Worm (Caenorhabditis elegans) whole organism, young adult: Measurements from ENCODE around the gene cdc-73.

ENCODE experiments used
- B0035.1 ChIP-seq: sonication (generic microtip); optimal IDR thresholded peaks from 2 replicates; lab custom pipeline; 2016; ENCODE audit warnings: missing genetic modification characterization, mild to moderate bottlenecking, missing compliant biosample characterization, missing genotype, missing genetic modification reagents
- D2030.7 ChIP-seq: fragments of 200-800 bp; sonication (Bioruptor generic); IDR thresholded peaks from 2 replicates; pipeline ENCODE4 v1.3.6; 2022; ENCODE audit warnings: missing genetic modification reagents, missing genetic modification characterization, missing compliant biosample characterization
- F22D6.2 ChIP-seq: sonication (generic microtip); optimal IDR thresholded peaks from 2 replicates; lab custom pipeline; 2016; ENCODE audit warnings: mild to moderate bottlenecking, missing genetic modification characterization, missing compliant biosample characterization
- F23B12.7 ChIP-seq: sonication (generic microtip); optimal IDR thresholded peaks from 2 replicates; lab custom pipeline; 2017; ENCODE audit warnings: missing genetic modification characterization, mild to moderate bottlenecking, missing compliant biosample characterization, antibody characterized with exemption, moderate library complexity; ENCODE audit not compliant: insufficient read depth
- F37B4.10 ChIP-seq: fragments of 200-800 bp; sonication (Bioruptor generic); IDR thresholded peaks from 2 replicates; pipeline ENCODE4 v1.3.6; 2022; ENCODE audit warnings: missing genetic modification characterization, missing compliant biosample characterization
- K11D2.4 ChIP-seq: fragments of 200-800 bp; sonication (Bioruptor generic); IDR thresholded peaks from 2 replicates; pipeline ENCODE4 v1.3.6; 2022; ENCODE audit warnings: missing genetic modification reagents, missing genetic modification characterization, missing compliant biosample characterization
- T07F8.4 ChIP-seq: sonication (generic microtip); optimal IDR thresholded peaks from 2 replicates; lab custom pipeline; 2016; ENCODE audit warnings: mild to moderate bottlenecking, missing genetic modification characterization, moderate library complexity, missing compliant biosample characterization
- T26A5.8 ChIP-seq: sonication (generic microtip); optimal IDR thresholded peaks from 2 replicates; lab custom pipeline; 2016; ENCODE audit warnings: missing genetic modification characterization, missing compliant biosample characterization
- Y56A3A.18 ChIP-seq: fragments of 200-800 bp; sonication (Bioruptor generic); IDR thresholded peaks from 2 replicates; pipeline ENCODE4 v1.3.6; 2022; ENCODE audit warnings: missing genetic modification reagents, missing genetic modification characterization, missing compliant biosample characterization
- Y79H2A.3 ChIP-seq: fragments of 200-800 bp; sonication (Bioruptor generic); conservative IDR thresholded peaks from 2 replicates; pipeline ENCODE4 v1.3.6; 2022; ENCODE audit warnings: missing genetic modification reagents, missing genetic modification characterization, missing compliant biosample characterization
- Y95B8A.8 ChIP-seq: fragments of 200-800 bp; sonication (Bioruptor generic); IDR thresholded peaks from 2 replicates; pipeline ENCODE4 v1.3.6; 2022; ENCODE audit warnings: missing genetic modification reagents, missing genetic modification characterization, missing compliant biosample characterization
- ZK185.1 ChIP-seq: sonication (generic microtip); optimal IDR thresholded peaks from 2 replicates; lab custom pipeline; 2016; ENCODE audit warnings: mild to moderate bottlenecking, missing genetic modification characterization, missing compliant biosample characterization; ENCODE audit not compliant: poor library complexity, severe bottlenecking
- ama-1 ChIP-seq, 3 experiments: fragments of 150-350 bp in 1 of 3; sonication (generic microtip) in 2 of 3; optimal IDR thresholded peaks; 2 replicates each; lab custom pipeline; 2014 to 2018; ENCODE audit warnings: missing biosample characterization in 2 of 3, missing genetic modification characterization in 2 of 3, missing genetic modification reagents in 2 of 3
- attf-3 ChIP-seq: fragments of 200-800 bp; sonication (Bioruptor generic); conservative IDR thresholded peaks from 2 replicates; pipeline ENCODE4 v1.3.6; 2022; ENCODE audit warnings: missing genetic modification reagents, missing genetic modification characterization, missing compliant biosample characterization
- attf-5 ChIP-seq: fragments of 200-800 bp; sonication (Bioruptor generic); optimal IDR thresholded peaks from 2 replicates; lab custom pipeline; 2018; ENCODE audit warnings: mild to moderate bottlenecking, missing genetic modification characterization, missing compliant biosample characterization
- ceh-100 ChIP-seq: fragments of 200-800 bp; sonication (Bioruptor generic); IDR thresholded peaks from 2 replicates; pipeline ENCODE4 v1.3.6; 2022; ENCODE audit warnings: missing genetic modification reagents, missing genetic modification characterization, missing compliant biosample characterization
- chd-7 ChIP-seq: sonication (generic microtip); optimal IDR thresholded peaks from 2 replicates; lab custom pipeline; 2016; ENCODE audit warnings: mild to moderate bottlenecking, missing genetic modification characterization, moderate library complexity, missing compliant biosample characterization
- dox-1 ChIP-seq: fragments of 200-800 bp; sonication (Bioruptor generic); IDR thresholded peaks from 2 replicates; pipeline ENCODE4 v1.3.6; 2022; ENCODE audit warnings: missing genetic modification reagents, missing genetic modification characterization, missing compliant biosample characterization
- egrh-3 ChIP-seq: fragments of 200-800 bp; sonication (Bioruptor generic); IDR thresholded peaks from 2 replicates; pipeline ENCODE4 v1.3.6; 2022; ENCODE audit warnings: missing genetic modification reagents, missing genetic modification characterization, missing compliant biosample characterization
- ekl-4 ChIP-seq: fragments of 200-800 bp; sonication (Bioruptor generic); IDR thresholded peaks from 2 replicates; pipeline ENCODE4 v1.3.6; 2022; ENCODE audit warnings: missing genetic modification reagents, missing genetic modification characterization, missing compliant biosample characterization
- gei-17 ChIP-seq: fragments of 200-800 bp; sonication (Bioruptor generic); optimal IDR thresholded peaks from 2 replicates; lab custom pipeline; 2018; ENCODE audit warnings: mild to moderate bottlenecking, missing genetic modification characterization, missing compliant biosample characterization
- him-1 ChIP-seq: sonication (generic microtip); optimal IDR thresholded peaks from 2 replicates; lab custom pipeline; 2016; ENCODE audit warnings: missing genotype, missing genetic modification reagents, missing genetic modification characterization, missing compliant biosample characterization
- hlh-26 ChIP-seq: fragments of 200-800 bp; sonication (Bioruptor generic); conservative IDR thresholded peaks from 2 replicates; pipeline ENCODE4 v1.3.6; 2022; ENCODE audit warnings: missing genetic modification reagents, missing genetic modification characterization, missing compliant biosample characterization
- hmg-1.2 ChIP-seq: fragments of 200-800 bp; sonication (Bioruptor generic); IDR thresholded peaks from 2 replicates; pipeline ENCODE4 v1.3.6; 2022; ENCODE audit warnings: missing genetic modification reagents, missing genetic modification characterization, missing compliant biosample characterization
- hsf-1 ChIP-seq: fragments of 200-800 bp; sonication (Bioruptor generic); IDR thresholded peaks from 2 replicates; pipeline ENCODE4 v1.3.6; 2022; ENCODE audit warnings: missing genetic modification reagents, missing genetic modification characterization, missing compliant biosample characterization
- lag-1 ChIP-seq: fragments of 200-800 bp; sonication (Bioruptor generic); IDR thresholded peaks from 2 replicates; pipeline ENCODE4 v1.3.6; 2022; ENCODE audit warnings: missing genetic modification reagents, missing genetic modification characterization, missing compliant biosample characterization
- let-526 ChIP-seq: fragments of 200-800 bp; sonication (Bioruptor generic); IDR thresholded peaks from 2 replicates; pipeline ENCODE4 v1.3.6; 2022; ENCODE audit warnings: missing genetic modification reagents, missing genetic modification characterization, missing compliant biosample characterization
- let-607 ChIP-seq, 2 experiments: fragments of 200-800 bp in 1 of 2; sonication (Bioruptor generic) in 1 of 2; sonication (generic microtip) in 1 of 2; optimal IDR thresholded peaks; 2 replicates each; lab custom pipeline; 2016 to 2018; ENCODE audit warnings: mild to moderate bottlenecking in 2 of 2, missing compliant biosample characterization in 2 of 2, missing genetic modification characterization in 2 of 2, moderate library complexity in 2 of 2, missing genotype in 1 of 2
- lin-35 ChIP-seq, 3 experiments: fragments of 150-350 bp in 2 of 3; sonication (generic microtip) in 1 of 3; optimal IDR thresholded peaks; 2 replicates each; lab custom pipeline; 2014 to 2018; ENCODE audit warnings: missing biosample characterization in 3 of 3, missing genetic modification characterization in 3 of 3, missing genetic modification reagents in 3 of 3
- lin-54 ChIP-seq: fragments of 200-800 bp; sonication (Bioruptor generic); optimal IDR thresholded peaks from 2 replicates; lab custom pipeline; 2018; ENCODE audit warnings: mild to moderate bottlenecking, missing genetic modification characterization, missing compliant biosample characterization
- lir-1 ChIP-seq: fragments of 200-800 bp; sonication (Bioruptor generic); conservative IDR thresholded peaks from 2 replicates; pipeline ENCODE4 v1.3.6; 2022; ENCODE audit warnings: missing genetic modification reagents, missing genetic modification characterization, missing compliant biosample characterization
- madf-3 ChIP-seq: fragments of 200-800 bp; sonication (Bioruptor generic); IDR thresholded peaks from 2 replicates; pipeline ENCODE4 v1.3.6; 2022; ENCODE audit warnings: missing genetic modification reagents, missing genetic modification characterization, missing compliant biosample characterization
- madf-8 ChIP-seq: fragments of 200-800 bp; sonication (Bioruptor generic); conservative IDR thresholded peaks from 2 replicates; pipeline ENCODE4 v1.3.6; 2022; ENCODE audit warnings: missing genetic modification reagents, missing genetic modification characterization, missing compliant biosample characterization
- mcd-1 ChIP-seq: fragments of 200-800 bp; sonication (Bioruptor generic); IDR thresholded peaks from 2 replicates; pipeline ENCODE4 v1.3.6; 2022; ENCODE audit warnings: missing genetic modification reagents, missing genetic modification characterization, missing compliant biosample characterization
- mes-4 ChIP-seq: sonication (generic microtip); optimal IDR thresholded peaks from 2 replicates; lab custom pipeline; 2016; ENCODE audit warnings: missing genotype, missing genetic modification characterization, missing compliant biosample characterization
- nhr-27 ChIP-seq: fragments of 200-800 bp; sonication (Bioruptor generic); optimal IDR thresholded peaks from 2 replicates; lab custom pipeline; 2018; ENCODE audit warnings: mild to moderate bottlenecking, missing genetic modification characterization, moderate library complexity, missing compliant biosample characterization
- nhr-80 ChIP-seq: sonication (generic microtip); optimal IDR thresholded peaks from 2 replicates; lab custom pipeline; 2016; ENCODE audit warnings: missing genetic modification characterization, missing compliant biosample characterization
- sdz-38 ChIP-seq: sonication (generic microtip); optimal IDR thresholded peaks from 2 replicates; lab custom pipeline; 2016; ENCODE audit warnings: missing genotype, missing genetic modification characterization, missing compliant biosample characterization
- snpc-1.3 ChIP-seq: sonication (generic microtip); optimal IDR thresholded peaks from 2 replicates; lab custom pipeline; 2017; ENCODE audit warnings: missing genetic modification characterization, mild to moderate bottlenecking, missing compliant biosample characterization, antibody characterized with exemption, moderate library complexity, missing genotype, missing genetic modification reagents; ENCODE audit not compliant: insufficient read depth
- snpc-4 ChIP-seq, 5 experiments: fragments of 150-350 bp in 1 of 5; sonication (generic microtip) in 4 of 5; optimal IDR thresholded peaks; 2 replicates each; lab custom pipeline; 2014 to 2018; ENCODE audit warnings: missing genetic modification characterization in 5 of 5, missing biosample characterization in 3 of 5, antibody characterized with exemption in 2 of 5, mild to moderate bottlenecking in 2 of 5, missing compliant biosample characterization in 2 of 5, missing genotype in 2 of 5, moderate library complexity in 2 of 5, missing genetic modification reagents in 1 of 5
- somi-1 ChIP-seq: fragments of 200-800 bp; sonication (Bioruptor generic); optimal IDR thresholded peaks from 2 replicates; lab custom pipeline; 2018; ENCODE audit warnings: mild to moderate bottlenecking, missing genetic modification characterization, missing compliant biosample characterization
- xnd-1 ChIP-seq: sonication (generic microtip); optimal IDR thresholded peaks from 2 replicates; lab custom pipeline; 2016; ENCODE audit warnings: missing genotype, missing genetic modification reagents, missing genetic modification characterization, missing compliant biosample characterization
- zfh-2 ChIP-seq: fragments of 200-800 bp; sonication (Bioruptor generic); conservative IDR thresholded peaks from 2 replicates; pipeline ENCODE4 v1.3.6; 2022; ENCODE audit warnings: missing genetic modification reagents, missing genetic modification characterization, missing compliant biosample characterization
- ztf-3 ChIP-seq: fragments of 200-800 bp; sonication (Bioruptor generic); optimal IDR thresholded peaks from 2 replicates; lab custom pipeline; 2018; ENCODE audit warnings: mild to moderate bottlenecking, missing genetic modification characterization, missing compliant biosample characterization

Gene cdc-73

ce11 chrIV:4032350-4032749 is 10.0 kb upstream of the cdc-73 start:
- TF ChIP-seq let-526 (GFP tag; lab: Robert Waterston, UW) (no peak), D2030.7 (GFP tag; lab: Robert Waterston, UW) (no peak), F37B4.10 (no peak), him-1 (tag; lab: Kevin White, UChicago) (no peak), snpc-4 (GFP tag; optimal IDR thresholded peaks at IDR 0.05; lab: Kevin White, UChicago) (no peak), snpc-4 (tag; optimal IDR thresholded peaks at IDR 0.05; lab: Kevin White, UChicago) (no peak), ZK185.1 (no peak), B0035.1 (tag; lab: Kevin White, UChicago) (no peak), mes-4 (tag; lab: Kevin White, UChicago) (no peak), T07F8.4 (tag; lab: Kevin White, UChicago) (no peak), K11D2.4 (no peak), xnd-1 (tag; lab: Kevin White, UChicago) (no peak), hlh-26 (GFP tag; lab: Robert Waterston, UW) (no peak), Y56A3A.18 (no peak), lir-1 (no peak), sdz-38 (tag; lab: Kevin White, UChicago) (no peak), nhr-27 (no peak), lag-1 (no peak)

ce11 chrIV:4033490-4033889 is 8.9 kb upstream of the cdc-73 start:
- no peak for TF ChIP-seq F22D6.2 (tag; lab: Kevin White, UChicago)
- TF ChIP-seq nhr-80 (tag; lab: Kevin White, UChicago), result peak; percentile 37
- TF ChIP-seq, all 124 proteins: peak for 1

DNA sequence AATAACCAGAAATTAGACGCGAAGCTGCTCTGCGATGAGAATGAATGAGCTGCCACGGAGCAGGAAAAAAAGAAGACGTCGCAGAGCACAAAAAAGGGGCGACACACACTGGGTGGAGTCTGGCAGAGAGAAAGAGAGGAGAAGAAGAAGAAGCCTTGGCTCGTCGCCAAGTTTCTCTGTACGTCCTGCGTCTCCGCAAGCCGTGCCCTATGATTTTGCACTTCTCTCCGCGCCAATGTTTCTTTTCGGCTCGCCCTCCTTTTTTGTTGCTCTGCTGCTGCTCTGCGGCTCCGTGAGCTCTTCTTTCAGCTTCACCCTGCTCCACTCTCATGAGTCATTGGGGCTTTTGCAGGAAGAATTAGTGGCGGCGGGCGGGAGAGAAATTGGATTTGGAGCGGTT is 7.5 kb upstream of the cdc-73 start, which contains the start of gene hlh-30:
hlh-30 (minus strand) TSS at position 69 of the 400 bp plus-strand sequence.
- peak; percentile 56 for TF ChIP-seq mcd-1
- no peak for TF ChIP-seq madf-8 (GFP tag; lab: Robert Waterston, UW)
- no peak for TF ChIP-seq T07F8.4 (tag; lab: Kevin White, UChicago)
- TF ChIP-seq attf-5 (GFP tag; lab: Kevin White, UChicago), result peak; percentile 36
- TF ChIP-seq let-607 (tag; optimal IDR thresholded peaks at IDR 0.05; lab: Kevin White, UChicago), result no peak
- TF ChIP-seq lin-35 (GFP tag; optimal IDR thresholded peaks at IDR 0.05; lab: Kevin White, UChicago), result peak in 1 of 3 experiments; percentile 56
- TF ChIP-seq egrh-3, result peak; percentile 61
- no peak for TF ChIP-seq sdz-38 (tag; lab: Kevin White, UChicago)
- TF ChIP-seq snpc-1.3 (tag; lab: Kevin White, UChicago), result no peak
- no peak for TF ChIP-seq F23B12.7 (tag; lab: Kevin White, UChicago)
- peak; percentile 27 for TF ChIP-seq chd-7 (tag; lab: Kevin White, UChicago)
- peak; percentile 22 for TF ChIP-seq somi-1 (GFP tag; lab: Kevin White, UChicago)
- TF ChIP-seq him-1 (tag; lab: Kevin White, UChicago), result no peak
- TF ChIP-seq T26A5.8 (tag; lab: Kevin White, UChicago), result no peak
- TF ChIP-seq Y79H2A.3 (GFP tag; lab: Robert Waterston, UW), result no peak
- TF ChIP-seq ama-1 (optimal IDR thresholded peaks at IDR 0.05; lab: Kevin White, UChicago), result no peak
- no peak for TF ChIP-seq ama-1 (GFP tag; optimal IDR thresholded peaks at IDR 0.05; lab: Kevin White, UChicago)
- TF ChIP-seq ekl-4 (GFP tag; lab: Robert Waterston, UW), result no peak
- TF ChIP-seq hsf-1 (GFP tag; lab: Robert Waterston, UW), result no peak
- TF ChIP-seq zfh-2 (GFP tag; lab: Robert Waterston, UW), result peak; percentile 96
- peak; percentile 57; the same call in 1 of the 2 replicates for TF ChIP-seq hmg-1.2
- TF ChIP-seq lin-54 (GFP tag; lab: Kevin White, UChicago), result no peak
- TF ChIP-seq attf-3 (GFP tag; lab: Robert Waterston, UW), result peak; percentile 8; the same call in 1 of the 2 replicates
- peak; percentile 36 for TF ChIP-seq nhr-80 (tag; lab: Kevin White, UChicago)
- no peak for TF ChIP-seq Y95B8A.8
- TF ChIP-seq dox-1, result peak; percentile 63; the same call in 1 of the 2 replicates
- no peak for TF ChIP-seq madf-3
- no peak for TF ChIP-seq ceh-100 (GFP tag; lab: Robert Waterston, UW)
- TF ChIP-seq gei-17, result no peak
- no peak for TF ChIP-seq ztf-3
